Fruit fly (Drosophila melanogaster): Measurements from ENCODE around the gene MtnA.
A peak's percentile ranks its signal among the peaks of the same experiment; 100 is the strongest.

Gene MtnA

DNA sequence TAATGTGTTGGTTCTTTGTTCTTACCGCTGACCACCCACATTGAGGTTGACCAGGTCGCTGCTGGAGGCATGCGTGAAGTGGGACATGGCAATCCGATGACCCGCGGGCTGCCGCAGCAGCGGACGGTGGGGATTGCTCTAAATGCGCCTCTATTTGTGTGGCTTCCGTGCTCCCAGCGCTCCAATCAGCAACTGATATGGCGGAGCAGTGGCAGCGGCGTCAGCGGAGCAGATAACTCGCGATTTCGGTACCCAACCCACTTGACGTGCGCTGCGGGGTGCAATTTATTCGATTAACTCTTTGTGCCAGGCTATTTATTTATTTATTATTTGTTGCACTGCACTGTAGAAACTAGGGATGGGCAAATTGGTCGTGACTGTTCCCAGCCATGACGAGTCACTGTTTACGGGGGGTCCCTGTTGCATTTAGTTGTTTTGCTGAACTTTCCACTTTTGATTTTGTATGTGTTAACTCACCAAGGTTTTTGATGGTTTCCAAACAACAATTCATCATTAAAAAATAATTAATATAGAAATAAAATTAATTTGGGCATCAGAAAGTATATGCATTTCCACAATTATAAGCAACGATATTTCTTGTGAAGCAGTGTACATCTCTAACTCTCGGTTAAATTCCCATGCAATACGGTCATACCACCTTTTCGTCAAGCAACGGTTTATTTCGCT lies 16.6 kb upstream of the MtnA start, which contains the start of the genes CG9467 and CG8526 (continued):
- TF ChIP-seq bab2 (GFP tag; optimal IDR thresholded peaks at IDR 0.05) (peak; percentile 49), Blimp-1 (GFP tag; optimal IDR thresholded peaks at IDR 0.05) (no peak), CG12071 (GFP tag; optimal IDR thresholded peaks at IDR 0.05) (no peak), pan (optimal IDR thresholded peaks at IDR 0.05) (no peak), pan (GFP tag; optimal IDR thresholded peaks at IDR 0.05 in 1 of 2, IDR thresholded peaks at IDR 0.05 in 1 of 2) (peak in 1 of 2 experiments; percentile 34), CG32767 (GFP tag; IDR thresholded peaks at IDR 0.05) (peak; percentile 30; the same call in 1 of the 2 replicates), slp2 (GFP tag; optimal IDR thresholded peaks at IDR 0.05) (no peak), slbo (GFP tag; IDR thresholded peaks at IDR 0.05) (peak; percentile 86), pfk (GFP tag; optimal IDR thresholded peaks at IDR 0.05) (no peak), Xbp1 (GFP tag; optimal IDR thresholded peaks at IDR 0.05) (peak; percentile 80), chn (GFP tag; optimal IDR thresholded peaks at IDR 0.05) (peak; percentile 44), Hey (tag; optimal IDR thresholded peaks at IDR 0.05) (no peak), Vsx1 (GFP tag; optimal IDR thresholded peaks at IDR 0.05) (no peak), HHEX (GFP tag; optimal IDR thresholded peaks at IDR 0.05) (peak; percentile 60), Antp (GFP tag; optimal IDR thresholded peaks at IDR 0.05) (no peak), CG11398 (GFP tag; optimal IDR thresholded peaks at IDR 0.05) (no peak), nau (GFP tag; optimal IDR thresholded peaks at IDR 0.05) (no peak), dysf (GFP tag; IDR thresholded peaks at IDR 0.05) (peak; percentile 61; the same call in 1 of the 3 replicates), Rx (GFP tag; IDR thresholded peaks at IDR 0.05) (no peak)

DNA sequence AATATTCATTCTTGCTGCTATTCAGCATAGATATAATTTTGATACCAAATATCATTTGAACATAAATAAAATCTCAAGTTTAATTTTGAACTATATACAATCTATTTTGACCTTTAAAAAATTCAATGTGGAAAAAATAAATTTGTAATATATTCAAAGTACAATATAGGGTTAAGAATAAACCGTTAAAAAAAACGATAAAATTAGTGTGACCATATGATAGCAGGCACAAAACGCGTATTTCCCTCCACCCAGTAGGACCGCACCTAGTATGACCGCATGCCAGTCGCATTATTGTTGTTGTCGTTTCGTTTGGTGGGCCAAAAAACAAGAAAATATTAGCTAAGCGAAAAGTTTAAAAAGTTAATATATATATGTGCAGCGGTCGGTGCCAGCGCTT lies 8.8 kb upstream of the MtnA start, which contains the start of gene CG8516:
CG8516 (plus strand) TSS at position 278 of the 400 bp plus-strand sequence.
- TF ChIP-seq MTF-1 (GFP tag; optimal IDR thresholded peaks at IDR 0.05; ENCODE audit: borderline replicate concordance): peak; percentile 2
- peak; percentile 30 for TF ChIP-seq Dek (tag; optimal IDR thresholded peaks at IDR 0.05)
- peak; percentile 36 for TF ChIP-seq CG17328 (GFP tag; IDR thresholded peaks at IDR 0.05)
- no peak for TF ChIP-seq dmrt11E (tag; optimal IDR thresholded peaks at IDR 0.05)
- TF ChIP-seq Aef1 (GFP tag; IDR thresholded peaks at IDR 0.05): peak; percentile 67
- peak; percentile 30 for TF ChIP-seq CG2712 (tag; optimal IDR thresholded peaks at IDR 0.05)
- peak; percentile 18 for TF ChIP-seq grau (tag; optimal IDR thresholded peaks at IDR 0.05)
- no peak for TF ChIP-seq Opbp (GFP tag; IDR thresholded peaks at IDR 0.05; ENCODE audit: partially characterized antibody)
- TF ChIP-seq bigmax (GFP tag; optimal IDR thresholded peaks at IDR 0.05): peak; percentile 38
- no peak for TF ChIP-seq ranshi (GFP tag; IDR thresholded peaks at IDR 0.05)
- TF ChIP-seq sima (GFP tag; optimal IDR thresholded peaks at IDR 0.05): no peak
- peak; percentile 57 for TF ChIP-seq CG12659 (GFP tag; optimal IDR thresholded peaks at IDR 0.05)
- TF ChIP-seq CG3847 (GFP tag; IDR thresholded peaks at IDR 0.05): peak; percentile 37; the same call in 1 of the 2 replicates
- TF ChIP-seq Adf1 (GFP tag; IDR thresholded peaks at IDR 0.05): 0 out of 2 replicates have a peak, but pooled peaks have one; percentile 10
- peak; percentile 31 for TF ChIP-seq CG2116 (GFP tag; optimal IDR thresholded peaks at IDR 0.05)
- no peak for TF ChIP-seq lab (GFP tag; optimal IDR thresholded peaks at IDR 0.05)
- TF ChIP-seq Lhr (GFP tag; optimal IDR thresholded peaks at IDR 0.05): peak; percentile 33
- peak; percentile 12 for TF ChIP-seq CG34376 (GFP tag; optimal IDR thresholded peaks at IDR 0.05)
- TF ChIP-seq Dp (GFP tag; optimal IDR thresholded peaks at IDR 0.05): peak; percentile 49
- no peak for TF ChIP-seq hkb (optimal IDR thresholded peaks at IDR 0.05)
- TF ChIP-seq hkb (GFP tag; IDR thresholded peaks at IDR 0.05): peak; percentile 24; the same call in 1 of the 2 replicates
- TF ChIP-seq crc (GFP tag; optimal IDR thresholded peaks at IDR 0.05): no peak
- no peak for TF ChIP-seq pros (GFP tag; optimal IDR thresholded peaks at IDR 0.05)
- no peak for TF ChIP-seq gsb (GFP tag; IDR thresholded peaks at IDR 0.05)
- TF ChIP-seq Ada2b (GFP tag; IDR thresholded peaks at IDR 0.05): 0 out of 2 replicates have a peak, but pooled peaks have one; percentile 7
- TF ChIP-seq Camta (GFP tag; optimal IDR thresholded peaks at IDR 0.05): no peak
- peak; percentile 90 for TF ChIP-seq CG4360 (GFP tag; IDR thresholded peaks at IDR 0.05)
- TF ChIP-seq CG30403 (GFP tag; optimal IDR thresholded peaks at IDR 0.05): peak; percentile 13
- TF ChIP-seq CG14050 (GFP tag; IDR thresholded peaks at IDR 0.05): no peak
- no peak for TF ChIP-seq shn (GFP tag; optimal IDR thresholded peaks at IDR 0.05)
- TF ChIP-seq Sry-δ (GFP tag; optimal IDR thresholded peaks at IDR 0.05): peak; percentile 30
